Worm (Caenorhabditis elegans) whole organism, mixed stage, embryonic: Measurements from ENCODE around the gene K08E7.4.

ENCODE experiments used
- blmp-1 ChIP-seq: fragments of 150-350 bp; optimal IDR thresholded peaks from 2 replicates; lab custom pipeline; 2014; ENCODE audit warnings: missing biosample characterization, missing genetic modification characterization
- ceh-39 ChIP-seq: fragments of 150-350 bp; optimal IDR thresholded peaks from 2 replicates; lab custom pipeline; 2014; ENCODE audit warnings: missing biosample characterization, missing genetic modification characterization
- elt-1 ChIP-seq: sonication (generic microtip); optimal IDR thresholded peaks from 2 replicates; lab custom pipeline; 2017; ENCODE audit warnings: missing genetic modification characterization, mild to moderate bottlenecking, missing compliant biosample characterization, antibody characterized with exemption, moderate library complexity, borderline replicate concordance; ENCODE audit not compliant: insufficient read depth
- mab-5 ChIP-seq: fragments of 150-350 bp; optimal IDR thresholded peaks from 2 replicates; lab custom pipeline; 2014; ENCODE audit warnings: missing biosample characterization, missing genetic modification characterization
- pha-4 ChIP-seq: fragments of 150-350 bp; optimal IDR thresholded peaks from 2 replicates; lab custom pipeline; 2018; ENCODE audit warnings: missing biosample characterization, missing genetic modification reagents, missing genetic modification characterization
- snpc-4 ChIP-seq: fragments of 150-350 bp; optimal IDR thresholded peaks from 2 replicates; lab custom pipeline; 2014; ENCODE audit warnings: missing biosample characterization, missing genetic modification characterization
- unc-39 ChIP-seq: fragments of 150-350 bp; optimal IDR thresholded peaks from 2 replicates; lab custom pipeline; 2014; ENCODE audit warnings: missing biosample characterization, missing genetic modification characterization

- no peak for TF ChIP-seq elt-1
- TF ChIP-seq ceh-39 (tag; lab: Kevin White, UChicago) = no peak
- TF ChIP-seq pha-4 (tag; lab: Kevin White, UChicago) = no peak
- TF ChIP-seq mab-5 (tag; lab: Kevin White, UChicago) = no peak
- no peak for TF ChIP-seq snpc-4 (tag; lab: Kevin White, UChicago)
- TF ChIP-seq unc-39 (tag; lab: Kevin White, UChicago) = no peak
- no peak for TF ChIP-seq blmp-1 (tag; lab: Kevin White, UChicago)
Observed at ce11 chrIV:12617934-12618333, 47.0 kb upstream of the K08E7.4 start.
